Worm (Caenorhabditis elegans) whole organism, L4 larva: ENCODE data around the gene C29A12.6.

Source experiments
- F10B5.3 ChIP-seq: sonication (generic microtip); optimal IDR thresholded peaks from 2 replicates; lab custom pipeline; 2016; ENCODE audit warnings: mild to moderate bottlenecking, missing genetic modification characterization, missing compliant biosample characterization
- F37D6.2 ChIP-seq: sonication (generic microtip); optimal IDR thresholded peaks from 2 replicates; lab custom pipeline; 2016; ENCODE audit warnings: mild to moderate bottlenecking, missing genetic modification characterization, missing compliant biosample characterization
- F44E2.7 ChIP-seq: fragments of 200-800 bp; sonication (Bioruptor generic); IDR thresholded peaks from 2 replicates; pipeline ENCODE4 v2.1.2; 2022; ENCODE audit warnings: missing genetic modification characterization, missing compliant biosample characterization
- Y105C5A.15 ChIP-seq: fragments of 200-800 bp; sonication (Bioruptor generic); IDR thresholded peaks from 2 replicates; pipeline ENCODE4 v1.3.6; 2022; ENCODE audit warnings: missing genetic modification characterization, missing compliant biosample characterization
- Y5F2A.4 ChIP-seq: fragments of 200-800 bp; sonication (Bioruptor generic); optimal IDR thresholded peaks from 2 replicates; lab custom pipeline; 2018; ENCODE audit warnings: mild to moderate bottlenecking, missing genetic modification characterization, missing compliant biosample characterization
- ZK337.2 ChIP-seq: fragments of 200-800 bp; sonication (Bioruptor generic); IDR thresholded peaks from 2 replicates; pipeline ENCODE4 v1.3.6; 2022; ENCODE audit warnings: missing genetic modification reagents, missing genetic modification characterization, missing compliant biosample characterization
- aha-1 ChIP-seq: fragments of 150-350 bp; peaks from one replicate; lab custom pipeline; 2014; ENCODE audit warnings: missing biosample characterization, missing genetic modification characterization
- ceh-32 ChIP-seq: sonication (generic microtip); optimal IDR thresholded peaks from 2 replicates; lab custom pipeline; 2016; ENCODE audit warnings: mild to moderate bottlenecking, missing genetic modification characterization, missing compliant biosample characterization; ENCODE audit not compliant: poor library complexity
- ceh-44 ChIP-seq: fragments of 200-800 bp; sonication (Bioruptor generic); IDR thresholded peaks from 2 replicates; pipeline ENCODE4 v1.3.6; 2022; ENCODE audit warnings: missing genetic modification reagents, missing genetic modification characterization, missing compliant biosample characterization
- ces-1 ChIP-seq: fragments of 150-350 bp; sonication (generic microtip); optimal IDR thresholded peaks from 4 replicates; lab custom pipeline; 2014; ENCODE audit warnings: missing biosample characterization, missing genetic modification reagents, missing genetic modification characterization
- daf-12 ChIP-seq: fragments of 150-350 bp; optimal IDR thresholded peaks from 2 replicates; lab custom pipeline; 2014; ENCODE audit warnings: missing biosample characterization, missing genetic modification reagents, missing genetic modification characterization
- daf-16 ChIP-seq, 3 experiments: sonication (generic microtip); optimal IDR thresholded peaks; 2 replicates each; lab custom pipeline; 2016 to 2017; ENCODE audit warnings: missing genetic modification characterization in 3 of 3, missing genetic modification reagents in 3 of 3, mild to moderate bottlenecking in 2 of 3, missing compliant biosample characterization in 2 of 3, missing biosample characterization in 1 of 3, moderate library complexity in 1 of 3
- dmd-6 ChIP-seq: fragments of 200-800 bp; sonication (Bioruptor generic); IDR thresholded peaks from 2 replicates; pipeline ENCODE4 v1.3.6; 2022; ENCODE audit warnings: missing genetic modification reagents, missing genetic modification characterization, missing compliant biosample characterization
- duxl-1 ChIP-seq: sonication (generic microtip); optimal IDR thresholded peaks from 2 replicates; lab custom pipeline; 2016; ENCODE audit warnings: mild to moderate bottlenecking, missing genetic modification characterization, moderate library complexity, missing compliant biosample characterization; ENCODE audit not compliant: poor library complexity
- dve-1 ChIP-seq: sonication (generic microtip); optimal IDR thresholded peaks from 2 replicates; lab custom pipeline; 2017; ENCODE audit warnings: antibody characterized with exemption, mild to moderate bottlenecking, missing genetic modification characterization, missing compliant biosample characterization; ENCODE audit not compliant: insufficient read depth
- egl-43 ChIP-seq: fragments of 200-800 bp; sonication (Bioruptor generic); IDR thresholded peaks from 2 replicates; pipeline ENCODE4 v1.3.6; 2022; ENCODE audit warnings: missing genetic modification reagents, missing genetic modification characterization, missing compliant biosample characterization
- hif-1 ChIP-seq, 2 experiments: sonication (generic microtip); optimal IDR thresholded peaks; 2 replicates each; lab custom pipeline; 2016 to 2017; ENCODE audit warnings: missing compliant biosample characterization in 2 of 2, missing genetic modification characterization in 2 of 2, missing genetic modification reagents in 2 of 2, missing genotype in 2 of 2, mild to moderate bottlenecking in 1 of 2
- hlh-30 ChIP-seq: sonication (generic microtip); optimal IDR thresholded peaks from 2 replicates; lab custom pipeline; 2017; ENCODE audit warnings: antibody characterized with exemption, mild to moderate bottlenecking, missing genetic modification characterization, missing compliant biosample characterization; ENCODE audit not compliant: insufficient read depth
- jun-1 ChIP-seq: fragments of 150-350 bp; optimal IDR thresholded peaks from 2 replicates; lab custom pipeline; 2014; ENCODE audit warnings: missing biosample characterization, missing genetic modification reagents, missing genetic modification characterization
- lin-13 ChIP-seq: fragments of 150-350 bp; optimal IDR thresholded peaks from 2 replicates; lab custom pipeline; 2014; ENCODE audit warnings: missing biosample characterization, missing genetic modification reagents, missing genetic modification characterization
- lin-38 ChIP-seq: fragments of 200-800 bp; sonication (Bioruptor generic); IDR thresholded peaks from 2 replicates; pipeline ENCODE4 v1.3.6; 2022; ENCODE audit warnings: missing genetic modification reagents, missing genetic modification characterization, missing compliant biosample characterization
- lin-39 ChIP-seq: fragments of 150-350 bp; optimal IDR thresholded peaks from 2 replicates; lab custom pipeline; 2014; ENCODE audit warnings: missing biosample characterization, missing genetic modification reagents, missing genetic modification characterization
- lsy-2 ChIP-seq, 2 experiments: fragments of 150-350 bp in 1 of 2; sonication (generic microtip) in 1 of 2; optimal IDR thresholded peaks; 2 replicates each; lab custom pipeline; 2014 to 2017; ENCODE audit warnings: missing biosample characterization in 2 of 2, missing genetic modification characterization in 2 of 2
- mdl-1 ChIP-seq, 2 experiments: fragments of 150-350 bp in 1 of 2; sonication (generic microtip) in 1 of 2; optimal IDR thresholded peaks; 2 replicates each; lab custom pipeline; 2014 to 2017; ENCODE audit warnings: missing biosample characterization in 2 of 2, missing genetic modification characterization in 2 of 2
- mes-2 ChIP-seq: sonication (generic microtip); optimal IDR thresholded peaks from 2 replicates; lab custom pipeline; 2016; ENCODE audit warnings: missing genotype, mild to moderate bottlenecking, missing genetic modification characterization, missing compliant biosample characterization; ENCODE audit not compliant: poor library complexity, severe bottlenecking
- nhr-11 ChIP-seq: fragments of 150-350 bp; optimal IDR thresholded peaks from 2 replicates; lab custom pipeline; 2014; ENCODE audit warnings: missing biosample characterization, missing genetic modification characterization
- nhr-237 ChIP-seq: sonication (generic microtip); optimal IDR thresholded peaks from 2 replicates; lab custom pipeline; 2017; ENCODE audit warnings: missing biosample characterization, missing genetic modification characterization
- nhr-28 ChIP-seq: fragments of 150-350 bp; optimal IDR thresholded peaks from 2 replicates; lab custom pipeline; 2014; ENCODE audit warnings: missing biosample characterization, missing genetic modification characterization
- nhr-48 ChIP-seq: sonication (generic microtip); optimal IDR thresholded peaks from 2 replicates; lab custom pipeline; 2016; ENCODE audit warnings: mild to moderate bottlenecking, missing genetic modification characterization, missing compliant biosample characterization
- nhr-6 ChIP-seq: fragments of 150-350 bp; optimal IDR thresholded peaks from 2 replicates; lab custom pipeline; 2014; ENCODE audit warnings: missing biosample characterization, missing genetic modification characterization
- nhr-76 ChIP-seq: fragments of 150-350 bp; optimal IDR thresholded peaks from 2 replicates; lab custom pipeline; 2014; ENCODE audit warnings: missing biosample characterization, missing genetic modification characterization
- nhr-77 ChIP-seq: fragments of 150-350 bp; optimal IDR thresholded peaks from 2 replicates; lab custom pipeline; 2014; ENCODE audit warnings: missing biosample characterization, missing genetic modification characterization
- pha-4 ChIP-seq, 2 experiments: fragments of 150-350 bp in 1 of 2; fragments of 200-800 bp in 1 of 2; sonication (Bioruptor generic) in 1 of 2; IDR thresholded peaks in 1 of 2; optimal IDR thresholded peaks in 1 of 2; 2 replicates each; pipeline versions ENCODE4 v1.3.6 to Lab custom; 2014 to 2022; ENCODE audit warnings: missing genetic modification characterization in 2 of 2, missing genetic modification reagents in 2 of 2, missing biosample characterization in 1 of 2, missing compliant biosample characterization in 1 of 2
- pqm-1 ChIP-seq: sonication (generic microtip); optimal IDR thresholded peaks from 2 replicates; lab custom pipeline; 2017; ENCODE audit warnings: missing biosample characterization, missing genetic modification characterization
- rbr-2 ChIP-seq: sonication (generic microtip); optimal IDR thresholded peaks from 2 replicates; lab custom pipeline; 2016; ENCODE audit warnings: missing genotype, missing genetic modification characterization, missing compliant biosample characterization
- sdz-12 ChIP-seq: fragments of 200-800 bp; sonication (Bioruptor generic); optimal IDR thresholded peaks from 2 replicates; lab custom pipeline; 2018; ENCODE audit warnings: mild to moderate bottlenecking, missing genetic modification characterization, missing compliant biosample characterization
- spr-1 ChIP-seq: sonication (generic microtip); optimal IDR thresholded peaks from 2 replicates; lab custom pipeline; 2016; ENCODE audit warnings: mild to moderate bottlenecking, missing genetic modification characterization, missing compliant biosample characterization
- tag-97 ChIP-seq: fragments of 200-800 bp; sonication (Bioruptor generic); IDR thresholded peaks from 2 replicates; pipeline ENCODE4 v1.3.6; 2022; ENCODE audit warnings: missing genetic modification characterization, missing compliant biosample characterization
- unc-130 ChIP-seq: sonication (generic microtip); optimal IDR thresholded peaks from 2 replicates; lab custom pipeline; 2016; ENCODE audit warnings: missing genetic modification reagents, missing genetic modification characterization, missing compliant biosample characterization
- unc-62 ChIP-seq, 3 experiments: fragments of 150-350 bp in 1 of 3; sonication (generic microtip); optimal IDR thresholded peaks in 2 of 3; peaks in 1 of 3; 1 replicate in 1 of 3; 2 replicates in 2 of 3; lab custom pipeline; 2014 to 2017; ENCODE audit warnings: missing biosample characterization in 3 of 3, missing genetic modification characterization in 3 of 3, missing genetic modification reagents in 3 of 3, missing genotype in 1 of 3
- vab-7 ChIP-seq: fragments of 200-800 bp; sonication (Bioruptor generic); IDR thresholded peaks from 2 replicates; pipeline ENCODE4 v1.3.6; 2022; ENCODE audit warnings: missing genetic modification reagents, missing genetic modification characterization, missing compliant biosample characterization
- zfp-2 ChIP-seq: sonication (generic microtip); optimal IDR thresholded peaks from 2 replicates; lab custom pipeline; 2016; ENCODE audit warnings: mild to moderate bottlenecking, missing genetic modification characterization, missing compliant biosample characterization
- ztf-11 ChIP-seq: fragments of 150-350 bp; optimal IDR thresholded peaks from 2 replicates; lab custom pipeline; 2014; ENCODE audit warnings: missing biosample characterization, missing genetic modification characterization
- ztf-7 ChIP-seq: fragments of 150-350 bp; optimal IDR thresholded peaks from 2 replicates; lab custom pipeline; 2014; ENCODE audit warnings: missing biosample characterization, missing genetic modification characterization

Gene C29A12.6

DNA sequence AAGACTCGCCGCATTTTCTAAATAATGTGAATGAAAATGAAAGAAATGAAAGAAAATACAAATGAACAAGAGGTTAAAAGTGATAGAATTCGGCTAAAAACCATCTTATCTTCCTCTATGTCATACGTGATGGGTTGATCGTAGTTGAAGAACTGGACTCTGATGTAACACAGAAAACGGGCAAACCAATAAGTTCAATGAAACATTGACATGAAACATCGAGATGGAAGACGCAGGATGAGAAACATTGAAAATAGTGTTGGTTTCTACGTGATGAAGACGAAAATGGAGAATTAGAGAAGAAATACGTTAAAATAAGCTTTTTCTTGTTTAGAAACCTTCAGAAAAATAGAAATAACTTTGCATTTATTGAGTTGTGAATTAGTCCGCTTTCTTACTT is 44.0 kb downstream of the C29A12.6 start, which contains the start of gene F32D8.12 (continued):
- TF ChIP-seq tag-97 (GFP tag; lab: Robert Waterston, UW) (no peak), jun-1 (tag; lab: Kevin White, UChicago) (no peak), F10B5.3 (tag; lab: Kevin White, UChicago) (no peak), ZK337.2 (no peak), ceh-32 (tag; lab: Kevin White, UChicago) (no peak), dmd-6 (GFP tag; lab: Robert Waterston, UW) (peak; percentile 58), ceh-44 (GFP tag; lab: Robert Waterston, UW) (no peak), aha-1 (peak; percentile 56), daf-12 (no peak), egl-43 (no peak), mdl-1 (tag; optimal IDR thresholded peaks at IDR 0.05; lab: Kevin White, UChicago) (peak in 1 of 2 experiments; percentile 42), zfp-2 (no peak), nhr-48 (tag; lab: Kevin White, UChicago) (peak; percentile 6), F44E2.7 (GFP tag; lab: Robert Waterston, UW) (no peak), Y105C5A.15 (no peak), duxl-1 (tag; lab: Kevin White, UChicago) (peak; percentile 13), ztf-11 (tag; lab: Kevin White, UChicago) (no peak), spr-1 (tag; lab: Kevin White, UChicago) (no peak), F37D6.2 (tag; lab: Kevin White, UChicago) (no peak), lin-13 (GFP tag; lab: Kevin White, UChicago) (no peak), sdz-12 (GFP tag; lab: Kevin White, UChicago) (no peak), lin-38 (GFP tag; lab: Robert Waterston, UW) (peak; percentile 48; the same call in 1 of the 2 replicates)

DNA sequence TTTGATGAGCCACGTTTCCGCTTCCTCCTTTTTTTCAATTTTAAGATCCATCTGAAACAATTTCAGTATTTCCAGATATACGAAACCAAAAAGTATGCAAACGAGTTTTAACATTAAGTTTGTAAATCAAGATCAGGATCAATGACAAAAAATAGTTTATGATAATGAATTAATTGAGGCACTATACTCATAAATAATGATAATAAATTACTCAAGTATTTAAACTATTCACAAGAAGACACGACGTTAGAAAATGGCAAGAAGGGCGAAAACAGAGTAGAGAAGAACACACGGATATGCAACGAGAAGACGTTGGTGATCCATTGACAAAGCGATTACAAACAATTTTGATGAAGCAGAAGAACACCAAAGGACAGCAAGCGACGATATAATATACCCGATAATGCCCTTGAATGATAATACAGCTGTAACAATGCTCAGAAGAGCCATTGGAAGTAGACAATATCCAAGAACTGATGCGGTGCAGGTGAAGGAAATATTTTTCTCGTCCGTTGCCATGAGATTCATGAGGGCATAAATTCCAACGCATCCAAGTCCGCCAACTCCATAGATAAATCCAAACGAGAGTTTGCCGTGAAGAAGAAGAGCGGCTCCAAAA is 46.6 kb downstream of the C29A12.6 start, which contains the start of gene F32D8.4:
TSS of gene F32D8.4 (minus strand) at position 51 of the 619 bp plus-strand sequence.
- TF ChIP-seq aha-1: peak; percentile 57
- TF ChIP-seq lin-13 (GFP tag; lab: Kevin White, UChicago): no peak

DNA sequence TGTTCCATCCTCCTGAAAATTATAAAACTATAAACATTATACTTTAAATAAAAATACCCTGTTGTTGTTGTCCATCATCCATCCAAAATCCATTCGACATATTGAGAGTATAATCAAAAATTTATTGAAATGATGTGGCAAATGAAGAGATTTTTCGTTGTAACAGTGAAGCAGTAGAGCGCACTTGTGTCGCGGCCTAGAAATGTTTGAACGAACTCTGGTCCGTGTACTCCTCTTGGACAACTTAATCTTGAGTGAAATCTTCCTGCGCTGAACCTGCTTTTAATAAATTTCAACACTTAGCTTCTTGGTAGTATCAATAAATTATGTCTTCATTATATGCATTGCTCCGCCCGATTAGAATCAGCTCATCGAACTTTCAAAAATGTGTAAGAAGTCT is 47.6 kb downstream of the C29A12.6 start, which contains the start of the genes F32D8.14 and F32D8.5:
TSS of gene F32D8.14 (minus strand) at position 188 of the 400 bp plus-strand sequence.
TSS of gene F32D8.5 (plus strand) at position 200 of the 400 bp plus-strand sequence.
- peak; percentile 18 for TF ChIP-seq nhr-28
- peak; percentile 64 for TF ChIP-seq nhr-77 (tag; lab: Kevin White, UChicago)
- TF ChIP-seq nhr-76 (tag; lab: Kevin White, UChicago): no peak
- peak; percentile 68 for TF ChIP-seq nhr-6 (tag; lab: Kevin White, UChicago)
- peak in 1 of 2 experiments; percentile 90 for TF ChIP-seq lsy-2 (tag; optimal IDR thresholded peaks at IDR 0.05; lab: Kevin White, UChicago)
- TF ChIP-seq lin-13 (GFP tag; lab: Kevin White, UChicago): peak; percentile 79
- peak; percentile 32 for TF ChIP-seq spr-1 (tag; lab: Kevin White, UChicago)
- peak; percentile 67 for TF ChIP-seq nhr-48 (tag; lab: Kevin White, UChicago)
- peak; percentile 35; the same call in 1 of the 2 replicates for TF ChIP-seq vab-7
- peak; percentile 30 for TF ChIP-seq nhr-11 (tag; lab: Kevin White, UChicago)
- TF ChIP-seq hlh-30 (tag; lab: Kevin White, UChicago): peak; percentile 49
- peak; percentile 94 for TF ChIP-seq lin-38 (GFP tag; lab: Robert Waterston, UW)
- TF ChIP-seq aha-1: peak; percentile 89
- TF ChIP-seq ces-1: no peak
- TF ChIP-seq unc-130 (GFP tag; lab: Kevin White, UChicago): peak; percentile 83
- TF ChIP-seq pqm-1 (tag; lab: Kevin White, UChicago): peak; percentile 1
- TF ChIP-seq lin-39 (tag; lab: Kevin White, UChicago): no peak
- TF ChIP-seq rbr-2 (tag; lab: Kevin White, UChicago): peak; percentile 54
- TF ChIP-seq mes-2 (tag; lab: Kevin White, UChicago): peak; percentile 98
- TF ChIP-seq Y5F2A.4 (GFP tag; lab: Kevin White, UChicago): no peak
- no peak for TF ChIP-seq pha-4 (GFP tag; IDR thresholded peaks at IDR 0.05; lab: Robert Waterston, UW)
- peak; percentile 4 for TF ChIP-seq pha-4 (tag; optimal IDR thresholded peaks at IDR 0.05; lab: Kevin White, UChicago)
- TF ChIP-seq daf-16 (GFP tag; optimal IDR thresholded peaks at IDR 0.05; lab: Kevin White, UChicago): no peak
- TF ChIP-seq daf-16 (tag; optimal IDR thresholded peaks at IDR 0.05; lab: Kevin White, UChicago): peak; percentile 27
- TF ChIP-seq dmd-6 (GFP tag; lab: Robert Waterston, UW): peak; percentile 46
- TF ChIP-seq ztf-7 (tag; lab: Kevin White, UChicago): peak; percentile 56
- TF ChIP-seq dve-1 (tag; lab: Kevin White, UChicago): peak; percentile 85
- TF ChIP-seq unc-62 (GFP tag; optimal IDR thresholded peaks at IDR 0.05 in 1 of 2; lab: Kevin White, UChicago): peak in 1 of 2 experiments; percentile 84
- no peak for TF ChIP-seq unc-62 (tag; optimal IDR thresholded peaks at IDR 0.05; lab: Kevin White, UChicago)
- TF ChIP-seq hif-1 (tag; optimal IDR thresholded peaks at IDR 0.05; lab: Kevin White, UChicago): peak in 1 of 2 experiments; percentile 80
- TF ChIP-seq F37D6.2 (tag; lab: Kevin White, UChicago): peak; percentile 39
- no peak for TF ChIP-seq nhr-237
